Fruit fly (Drosophila melanogaster): Measurements from ENCODE around the gene Shawl.

DNA sequence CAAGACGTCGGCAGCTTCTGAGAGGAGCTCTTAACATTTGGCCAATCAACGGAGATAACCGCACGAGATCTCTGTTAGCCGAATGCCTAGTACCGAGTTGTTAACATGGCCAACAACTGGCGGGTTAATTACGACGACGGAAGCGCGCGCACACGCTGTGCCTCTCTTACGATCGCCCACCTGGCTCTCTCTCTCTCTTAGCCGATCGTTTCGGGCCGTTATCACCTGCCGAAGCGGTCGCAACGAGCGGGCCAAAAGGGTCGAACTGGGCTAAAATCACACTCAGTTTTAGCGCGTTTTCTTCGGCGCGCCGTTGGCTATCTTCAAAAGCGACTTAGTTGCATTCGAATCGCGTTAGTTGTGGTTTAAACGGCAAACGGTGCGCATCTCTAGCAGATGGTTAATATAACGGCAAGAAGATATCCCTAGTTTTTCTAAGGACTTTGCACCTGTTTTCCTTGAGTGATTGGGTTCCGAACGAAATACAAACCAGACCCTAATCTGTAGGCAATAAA, 1.3 kb upstream of the Shawl start, which contains the start of gene Mco1:
- TF ChIP-seq CG8478 (optimal IDR thresholded peaks at IDR 0.05) (no peak), psq (optimal IDR thresholded peaks at IDR 0.05) (no peak), usp (GFP tag; optimal IDR thresholded peaks at IDR 0.05) (no peak)

All from whole organism.